Worm (Caenorhabditis elegans): ENCODE results near the gene F54D5.9.
A peak's percentile ranks its signal among the peaks of the same experiment; 100 is the strongest.

The F54D5.9 gene

ce11 chrII:11571260-11571854 is 26.7 kb upstream of the F54D5.9 start, which contains the start of gene F54D5.3:
Gene F54D5.3, plus strand, starts transcription at chrII:11571805.
- TF ChIP-seq atf-7 (tag; optimal IDR thresholded peaks at IDR 0.05), result peak; percentile 42
- no peak for TF ChIP-seq hmg-20 (GFP tag; IDR thresholded peaks at IDR 0.05)
- peak; percentile 65 for TF ChIP-seq nhr-80 (tag; optimal IDR thresholded peaks at IDR 0.05)

ce11 chrII:11569213-11569868 is 24.7 kb upstream of the F54D5.9 start, which contains the start of the genes F54D5.23 and F54D5.4:
Gene F54D5.23, minus strand, starts transcription at chrII:11569287.
Gene F54D5.4, plus strand, starts transcription at chrII:11569818.
- TF ChIP-seq madf-10 (tag; optimal IDR thresholded peaks at IDR 0.05) (no peak), nhr-80 (tag; optimal IDR thresholded peaks at IDR 0.05) (peak; percentile 57), Y56A3A.18 (GFP tag; IDR thresholded peaks at IDR 0.05) (no peak)

- TF ChIP-seq F57C9.4 (tag; optimal IDR thresholded peaks at IDR 0.05), result no peak
- no peak for TF ChIP-seq ceh-79 (tag; optimal IDR thresholded peaks at IDR 0.05)
- TF ChIP-seq nhr-80 (tag; optimal IDR thresholded peaks at IDR 0.05), result no peak
- no peak for TF ChIP-seq ztf-28 (GFP tag; IDR thresholded peaks at IDR 0.05)
- TF ChIP-seq rpc-1 (optimal IDR thresholded peaks at IDR 0.05), result no peak
- TF ChIP-seq rpc-1 (tag; optimal IDR thresholded peaks at IDR 0.05), result no peak
- TF ChIP-seq C06A6.2 (GFP tag; conservative IDR thresholded peaks at IDR 0.05), result no peak
- TF ChIP-seq nhr-179 (tag; optimal IDR thresholded peaks at IDR 0.05), result no peak
- TF ChIP-seq gei-17 (GFP tag; optimal IDR thresholded peaks at IDR 0.05), result no peak
- no peak for TF ChIP-seq rcor-1 (GFP tag; IDR thresholded peaks at IDR 0.05)
- TF ChIP-seq aptf-3 (GFP tag; IDR thresholded peaks at IDR 0.05), result no peak
- no peak for TF ChIP-seq F23B12.7 (tag; optimal IDR thresholded peaks at IDR 0.05; ENCODE audit: insufficient read depth)
Measured at ce11 chrII:11568670-11569069, 24.0 kb upstream of the F54D5.9 start.

ce11 chrII:11566970-11567711 is 22.5 kb upstream of the F54D5.9 start, which contains the start of gene F54D5.5:
Gene F54D5.5, minus strand, starts transcription at chrII:11567020.
- peak; percentile 84 for TF ChIP-seq zfh-2 (GFP tag; conservative IDR thresholded peaks at IDR 0.05)
- no peak for TF ChIP-seq K11D2.4 (GFP tag; IDR thresholded peaks at IDR 0.05)
- TF ChIP-seq let-607 (tag; optimal IDR thresholded peaks at IDR 0.05), result no peak
- no peak for TF ChIP-seq gei-17 (GFP tag; optimal IDR thresholded peaks at IDR 0.05)
- no peak for TF ChIP-seq hmg-20 (GFP tag; IDR thresholded peaks at IDR 0.05)
- no peak for TF ChIP-seq B0019.2 (GFP tag; conservative IDR thresholded peaks at IDR 0.05)
- TF ChIP-seq xnd-1 (tag; optimal IDR thresholded peaks at IDR 0.05), result no peak
- TF ChIP-seq hmg-1.2 (GFP tag; IDR thresholded peaks at IDR 0.05), result peak; percentile 71
- TF ChIP-seq nfya-1 (tag; optimal IDR thresholded peaks at IDR 0.05; ENCODE audit: borderline replicate concordance, insufficient read depth), result no peak
- peak; percentile 23 for TF ChIP-seq efl-1 (GFP tag; optimal IDR thresholded peaks at IDR 0.05)

ce11 chrII:11564127-11564526 is 19.5 kb upstream of the F54D5.9 start, which contains the start of gene F54D5.15:
Gene F54D5.15, minus strand, starts transcription at chrII:11564227.
- TF ChIP-seq fkh-3 (tag; optimal IDR thresholded peaks at IDR 0.05) (no peak), zfh-2 (GFP tag; conservative IDR thresholded peaks at IDR 0.05) (0 out of 2 replicates have a peak, but pooled peaks have one; percentile 22)

ce11 chrII:11556338-11556737 is 11.7 kb upstream of the F54D5.9 start, which contains the start of gene F54D5.17:
Gene F54D5.17, plus strand, starts transcription at chrII:11556638.
- TF ChIP-seq ztf-26 (tag; optimal IDR thresholded peaks at IDR 0.05), result no peak
- 0 out of 2 replicates have a peak, but pooled peaks have one; percentile 13 for TF ChIP-seq zfh-2 (GFP tag; conservative IDR thresholded peaks at IDR 0.05)
